Fruit fly (Drosophila melanogaster): ENCODE measurements around the gene CG9717.

CG9717 gene

dm6 chr3R:30603881-30604280 is 16.8 kb upstream of the CG9717 start, which contains the start of gene PH4alphaNE3:
Gene PH4alphaNE3, plus strand, starts transcription at chr3R:30604181.
- no peak for TF ChIP-seq CG17806 (tag; optimal IDR thresholded peaks at IDR 0.05)
- TF ChIP-seq rn (GFP tag; IDR thresholded peaks at IDR 0.05): no peak

dm6 chr3R:30601440-30602256 is 14.5 kb upstream of the CG9717 start, which contains the start of the genes CG2246 and CG31021:
Gene CG2246, minus strand, starts transcription at chr3R:30601489.
Gene CG31021, plus strand, starts transcription at chr3R:30602206.
- TF ChIP-seq CG32121 (GFP tag; IDR thresholded peaks at IDR 0.05) (no peak), CG14655 (GFP tag; optimal IDR thresholded peaks at IDR 0.05) (no peak), Snoo (tag; optimal IDR thresholded peaks at IDR 0.05) (no peak), CG4496 (GFP tag; IDR thresholded peaks at IDR 0.05) (peak; percentile 45; the same call in 2 of the 3 replicates), Pif1A (GFP tag; optimal IDR thresholded peaks at IDR 0.05) (peak; percentile 23), Ets98B (GFP tag; IDR thresholded peaks at IDR 0.05) (peak; percentile 31), CG34367 (tag; optimal IDR thresholded peaks at IDR 0.05) (no peak), gl (tag; optimal IDR thresholded peaks at IDR 0.05) (no peak), CG17806 (tag; optimal IDR thresholded peaks at IDR 0.05) (no peak), CG8159 (tag; optimal IDR thresholded peaks at IDR 0.05) (no peak)

dm6 chr3R:30600154-30601009 is 13.3 kb upstream of the CG9717 start:
- peak; percentile 96 for TF ChIP-seq CG32121 (GFP tag; IDR thresholded peaks at IDR 0.05)
- TF ChIP-seq CG13204 (GFP tag; optimal IDR thresholded peaks at IDR 0.05): peak; percentile 54
- TF ChIP-seq CG8159 (tag; optimal IDR thresholded peaks at IDR 0.05): peak; percentile 86
- peak; percentile 92 for TF ChIP-seq Pif1B (GFP tag; optimal IDR thresholded peaks at IDR 0.05)
- peak; percentile 78 for TF ChIP-seq CG34367 (tag; optimal IDR thresholded peaks at IDR 0.05)
- peak; percentile 88 for TF ChIP-seq CG8301 (tag; optimal IDR thresholded peaks at IDR 0.05)
- TF ChIP-seq gl (tag; optimal IDR thresholded peaks at IDR 0.05): peak; percentile 35
- TF ChIP-seq CG15710 (tag; optimal IDR thresholded peaks at IDR 0.05): peak; percentile 83
- TF ChIP-seq CG12605 (GFP tag; IDR thresholded peaks at IDR 0.05): peak; percentile 95
- 0 out of 2 replicates have a peak, but pooled peaks have one; percentile 15 for TF ChIP-seq CG10348 (GFP tag; IDR thresholded peaks at IDR 0.05)
- peak; percentile 77 for TF ChIP-seq CG9948 (tag; optimal IDR thresholded peaks at IDR 0.05)
- peak; percentile 58 for TF ChIP-seq EcR (GFP tag; optimal IDR thresholded peaks at IDR 0.05)
- no peak for TF ChIP-seq D1 (tag; optimal IDR thresholded peaks at IDR 0.05)
- TF ChIP-seq CG17806 (tag; optimal IDR thresholded peaks at IDR 0.05): peak; percentile 88
- peak; percentile 97 for TF ChIP-seq CG4496 (GFP tag; IDR thresholded peaks at IDR 0.05)
- TF ChIP-seq rn (GFP tag; IDR thresholded peaks at IDR 0.05): peak; percentile 82
- peak; percentile 93 for TF ChIP-seq fd96Ca (GFP tag; IDR thresholded peaks at IDR 0.05)
- peak; percentile 88 for TF ChIP-seq Snoo (tag; optimal IDR thresholded peaks at IDR 0.05)
- peak; percentile 94 for TF ChIP-seq Pif1A (GFP tag; optimal IDR thresholded peaks at IDR 0.05)
- TF ChIP-seq Ets98B (GFP tag; IDR thresholded peaks at IDR 0.05): peak; percentile 97
- TF ChIP-seq CG14655 (GFP tag; optimal IDR thresholded peaks at IDR 0.05): peak; percentile 87

dm6 chr3R:30599404-30599980 is 12.4 kb upstream of the CG9717 start:
- TF ChIP-seq CG34367 (tag; optimal IDR thresholded peaks at IDR 0.05): no peak
- TF ChIP-seq D1 (tag; optimal IDR thresholded peaks at IDR 0.05): no peak
- TF ChIP-seq CG12605 (GFP tag; IDR thresholded peaks at IDR 0.05): no peak
- TF ChIP-seq CG17806 (tag; optimal IDR thresholded peaks at IDR 0.05): no peak
- TF ChIP-seq Snoo (tag; optimal IDR thresholded peaks at IDR 0.05): no peak
- no peak for TF ChIP-seq Ets98B (GFP tag; IDR thresholded peaks at IDR 0.05)

- TF ChIP-seq Pif1B (GFP tag; optimal IDR thresholded peaks at IDR 0.05) (no peak), CG13204 (GFP tag; optimal IDR thresholded peaks at IDR 0.05) (no peak), Ets98B (GFP tag; IDR thresholded peaks at IDR 0.05) (no peak), CG10348 (GFP tag; IDR thresholded peaks at IDR 0.05) (no peak), CG32121 (GFP tag; IDR thresholded peaks at IDR 0.05) (no peak), CG12605 (GFP tag; IDR thresholded peaks at IDR 0.05) (no peak), CG34367 (tag; optimal IDR thresholded peaks at IDR 0.05) (no peak), Pif1A (GFP tag; optimal IDR thresholded peaks at IDR 0.05) (no peak), CG4496 (GFP tag; IDR thresholded peaks at IDR 0.05) (no peak)
Observed at dm6 chr3R:30596704-30597103, 9.6 kb upstream of the CG9717 start, which contains the start of gene CG31019. Gene CG31019, plus strand, starts transcription at chr3R:30597004.

dm6 chr3R:30592733-30593132 is 5.6 kb upstream of the CG9717 start:
- TF ChIP-seq Ets98B (GFP tag; IDR thresholded peaks at IDR 0.05): no peak
- TF ChIP-seq CG8301 (tag; optimal IDR thresholded peaks at IDR 0.05): no peak
- TF ChIP-seq CG9948 (tag; optimal IDR thresholded peaks at IDR 0.05): no peak
- no peak for TF ChIP-seq Pif1B (GFP tag; optimal IDR thresholded peaks at IDR 0.05)
- no peak for TF ChIP-seq CG10348 (GFP tag; IDR thresholded peaks at IDR 0.05)
- TF ChIP-seq CG34367 (tag; optimal IDR thresholded peaks at IDR 0.05): no peak
- TF ChIP-seq EcR (GFP tag; optimal IDR thresholded peaks at IDR 0.05): no peak
- TF ChIP-seq Snoo (tag; optimal IDR thresholded peaks at IDR 0.05): no peak
- no peak for TF ChIP-seq fd96Ca (GFP tag; IDR thresholded peaks at IDR 0.05)
- no peak for TF ChIP-seq CG14655 (GFP tag; optimal IDR thresholded peaks at IDR 0.05)

Measured in whole organism, pupa.